Worm (Caenorhabditis elegans): ENCODE data around the gene polq-1.

Gene polq-1

ce11 chrIII:5782080-5782479 is 20.9 kb downstream of the polq-1 start:
- no peak for TF ChIP-seq ces-1 (GFP tag; optimal IDR thresholded peaks at IDR 0.05)
- no peak for TF ChIP-seq C34B4.2 (tag; optimal IDR thresholded peaks at IDR 0.05)
- no peak for TF ChIP-seq mab-9 (GFP tag; IDR thresholded peaks at IDR 0.05)
- no peak for TF ChIP-seq mef-2 (tag; optimal IDR thresholded peaks at IDR 0.05)
- TF ChIP-seq unc-130 (tag; optimal IDR thresholded peaks at IDR 0.05), result no peak
- TF ChIP-seq sptf-1 (tag; optimal IDR thresholded peaks at IDR 0.05), result no peak
- no peak for TF ChIP-seq nhr-19 (GFP tag; conservative IDR thresholded peaks at IDR 0.05)
- no peak for TF ChIP-seq hlh-17 (GFP tag; optimal IDR thresholded peaks at IDR 0.05; ENCODE audit: borderline replicate concordance)
- TF ChIP-seq nhr-76 (tag; optimal IDR thresholded peaks at IDR 0.05), result no peak
- no peak for TF ChIP-seq ceh-82 (tag; optimal IDR thresholded peaks at IDR 0.05)
- no peak for TF ChIP-seq lir-3 (tag; optimal IDR thresholded peaks at IDR 0.05; ENCODE audit: poor library complexity)
- TF ChIP-seq ets-5 (GFP tag; IDR thresholded peaks at IDR 0.05), result no peak
- TF ChIP-seq unc-86 (tag; optimal IDR thresholded peaks at IDR 0.05), result no peak
- no peak for TF ChIP-seq irx-1 (tag; optimal IDR thresholded peaks at IDR 0.05)
- TF ChIP-seq ceh-88 (GFP tag; IDR thresholded peaks at IDR 0.05), result no peak

ce11 chrIII:5769726-5770235 is 33.2 kb downstream of the polq-1 start, which contains the start of gene cutl-23:
Gene cutl-23, plus strand, starts transcription at chrIII:5770185.
- TF ChIP-seq rnt-1 (tag; optimal IDR thresholded peaks at IDR 0.05) (peak; percentile 32), nhr-90 (tag; optimal IDR thresholded peaks at IDR 0.05; ENCODE audit: poor library complexity) (peak; percentile 35), dpl-1 (GFP tag; optimal IDR thresholded peaks at IDR 0.05) (peak in 1 of 3 experiments; percentile 32), lin-13 (GFP tag; optimal IDR thresholded peaks at IDR 0.05) (no peak), Y116A8C.19 (tag; optimal IDR thresholded peaks at IDR 0.05; ENCODE audit: borderline replicate concordance) (no peak), swsn-7 (tag; optimal IDR thresholded peaks at IDR 0.05) (peak; percentile 8), lin-35 (GFP tag; optimal IDR thresholded peaks at IDR 0.05) (peak; percentile 12 to 40), efl-1 (optimal IDR thresholded peaks at IDR 0.05) (peak in 1 of 2 experiments; percentile 12), efl-1 (GFP tag; optimal IDR thresholded peaks at IDR 0.05 in 1 of 2) (peak in 1 of 2 experiments; percentile 94)

ce11 chrIII:5763988-5764387 is 39.0 kb downstream of the polq-1 start:
- TF ChIP-seq pax-3 (tag; optimal IDR thresholded peaks at IDR 0.05), result peak; percentile 28
- no peak for TF ChIP-seq nhr-19 (GFP tag; conservative IDR thresholded peaks at IDR 0.05)
- TF ChIP-seq dsc-1 (tag; optimal IDR thresholded peaks at IDR 0.05), result peak; percentile 43
- no peak for TF ChIP-seq unc-30 (tag; optimal IDR thresholded peaks at IDR 0.05)
- TF ChIP-seq nhr-237 (tag; optimal IDR thresholded peaks at IDR 0.05), result no peak
- no peak for TF ChIP-seq snu-23 (GFP tag; optimal IDR thresholded peaks at IDR 0.05)
- no peak for TF ChIP-seq Y116A8C.19 (tag; optimal IDR thresholded peaks at IDR 0.05; ENCODE audit: borderline replicate concordance)
- TF ChIP-seq lin-14 (GFP tag; optimal IDR thresholded peaks at IDR 0.05), result peak; percentile 5
- TF ChIP-seq egl-13 (tag; optimal IDR thresholded peaks at IDR 0.05), result no peak
- no peak for TF ChIP-seq nhr-84 (tag; optimal IDR thresholded peaks at IDR 0.05)
- no peak for TF ChIP-seq nhr-85 (tag)
- TF ChIP-seq mep-1 (tag; optimal IDR thresholded peaks at IDR 0.05), result no peak
- TF ChIP-seq ztf-4 (tag; optimal IDR thresholded peaks at IDR 0.05), result peak; percentile 46
- TF ChIP-seq nhr-71 (tag; optimal IDR thresholded peaks at IDR 0.05), result peak; percentile 51
- TF ChIP-seq nhr-47 (tag; optimal IDR thresholded peaks at IDR 0.05), result peak; percentile 30
- peak in 1 of 2 experiments; percentile 8 for TF ChIP-seq lsy-2 (tag; optimal IDR thresholded peaks at IDR 0.05)
- peak; percentile 75 for TF ChIP-seq fkh-8 (tag; optimal IDR thresholded peaks at IDR 0.05)
